Worm (Caenorhabditis elegans) whole organism, late embryonic: ENCODE measurements around the gene ZK829.1.

Source experiments
- C08G9.2 ChIP-seq: sonication (generic microtip); optimal IDR thresholded peaks from 2 replicates; lab custom pipeline; 2016; ENCODE audit warnings: mild to moderate bottlenecking, missing genetic modification characterization, moderate library complexity, missing compliant biosample characterization
- K02D7.2 ChIP-seq: sonication (generic microtip); optimal IDR thresholded peaks from 2 replicates; lab custom pipeline; 2017; ENCODE audit warnings: mild to moderate bottlenecking, missing genetic modification characterization, missing compliant biosample characterization
- ceh-18 ChIP-seq: sonication (generic microtip); optimal IDR thresholded peaks from 2 replicates; lab custom pipeline; 2016; ENCODE audit warnings: missing genetic modification characterization, missing compliant biosample characterization
- hlh-15 ChIP-seq: sonication (generic microtip); optimal IDR thresholded peaks from 2 replicates; lab custom pipeline; 2016; ENCODE audit warnings: missing genetic modification characterization, missing compliant biosample characterization
- ref-2 ChIP-seq: sonication (generic microtip); optimal IDR thresholded peaks from 2 replicates; lab custom pipeline; 2016; ENCODE audit warnings: missing genetic modification characterization, missing compliant biosample characterization
- rnt-1 ChIP-seq: sonication (generic microtip); optimal IDR thresholded peaks from 2 replicates; lab custom pipeline; 2016; ENCODE audit warnings: missing genetic modification characterization, missing compliant biosample characterization
- tbx-2 ChIP-seq: sonication (generic microtip); optimal IDR thresholded peaks from 2 replicates; lab custom pipeline; 2016; ENCODE audit warnings: missing genetic modification characterization, missing compliant biosample characterization

ce11 chrIV:11938554-11938953 lies 3.7 kb downstream of the ZK829.1 start:
- no peak for TF ChIP-seq tbx-2 (tag; lab: Kevin White, UChicago)
- TF ChIP-seq K02D7.2: no peak
- no peak for TF ChIP-seq rnt-1 (tag; lab: Kevin White, UChicago)
- no peak for TF ChIP-seq hlh-15 (tag; lab: Kevin White, UChicago)
- TF ChIP-seq ceh-18 (tag; lab: Kevin White, UChicago): no peak
- TF ChIP-seq C08G9.2 (tag; lab: Kevin White, UChicago): no peak
- no peak for TF ChIP-seq ref-2 (tag; lab: Kevin White, UChicago)
